Worm (Caenorhabditis elegans) whole organism, late embryonic: Measurements from ENCODE around the gene mrps-5.

Experiments
- ceh-31 ChIP-seq: sonication (generic microtip); optimal IDR thresholded peaks from 2 replicates; lab custom pipeline; 2016; ENCODE audit warnings: missing genetic modification characterization, missing compliant biosample characterization
- hlh-8 ChIP-seq: sonication (generic microtip); optimal IDR thresholded peaks from 2 replicates; lab custom pipeline; 2016; ENCODE audit warnings: missing genotype, missing genetic modification characterization, missing compliant biosample characterization
- nfya-1 ChIP-seq: sonication (generic microtip); optimal IDR thresholded peaks from 2 replicates; lab custom pipeline; 2017; ENCODE audit warnings: missing genetic modification characterization, mild to moderate bottlenecking, missing compliant biosample characterization, antibody characterized with exemption, moderate library complexity
- npax-4 ChIP-seq: sonication (generic microtip); optimal IDR thresholded peaks from 2 replicates; lab custom pipeline; 2016; ENCODE audit warnings: missing genetic modification characterization, missing compliant biosample characterization
- pax-1 ChIP-seq: fragments of 150-350 bp; optimal IDR thresholded peaks from 2 replicates; lab custom pipeline; 2014; ENCODE audit warnings: missing biosample characterization, missing genetic modification characterization
- pqm-1 ChIP-seq: sonication (generic microtip); optimal IDR thresholded peaks from 2 replicates; lab custom pipeline; 2016; ENCODE audit warnings: missing genetic modification characterization, missing compliant biosample characterization

DNA sequence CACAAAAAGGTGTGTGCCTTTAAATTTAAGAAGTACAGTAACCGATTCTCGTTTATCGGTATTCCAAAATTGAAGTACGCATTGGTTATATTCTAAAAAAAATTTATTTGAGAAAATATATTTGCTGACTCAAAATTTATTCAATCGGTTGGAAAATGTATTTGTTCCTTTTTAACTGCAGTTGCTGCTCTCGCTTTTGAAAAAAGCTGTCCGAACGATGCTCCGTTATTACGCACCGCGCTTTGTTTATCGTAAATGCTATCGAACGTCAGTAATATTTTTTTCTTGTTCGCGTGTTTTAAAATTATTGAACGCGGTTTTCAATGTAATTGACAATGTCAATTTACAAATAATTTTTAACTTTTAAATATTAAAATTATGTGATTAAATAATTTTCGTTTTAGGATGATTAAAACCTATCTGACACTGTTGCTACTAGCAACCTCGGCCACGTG is 2.9 kb upstream of the mrps-5 start, which contains the start of gene sel-1:
- TF ChIP-seq hlh-8 (tag; lab: Kevin White, UChicago) (no peak), ceh-31 (tag; lab: Kevin White, UChicago) (no peak), pqm-1 (tag; lab: Kevin White, UChicago) (no peak), npax-4 (tag; lab: Kevin White, UChicago) (no peak), nfya-1 (tag; lab: Kevin White, UChicago) (no peak), pax-1 (tag; lab: Kevin White, UChicago) (no peak)
